Worm (Caenorhabditis elegans): ENCODE data around the gene usp-46.

ce11 chrIII:9775916-9776315 lies 507 bp upstream of the usp-46 start:
- TF ChIP-seq mls-2 (tag; optimal IDR thresholded peaks at IDR 0.05) (no peak), unc-120 (tag; optimal IDR thresholded peaks at IDR 0.05; ENCODE audit: poor library complexity, severe bottlenecking) (no peak), tbx-8 (GFP tag; optimal IDR thresholded peaks at IDR 0.05) (no peak), nhr-28 (tag; optimal IDR thresholded peaks at IDR 0.05) (no peak), lsy-2 (tag; optimal IDR thresholded peaks at IDR 0.05) (no peak), unc-62 (GFP tag; optimal IDR thresholded peaks at IDR 0.05) (no peak), sem-2 (GFP tag; optimal IDR thresholded peaks at IDR 0.05) (no peak)
